Worm (Caenorhabditis elegans) whole organism, midembryonic: Measurements from ENCODE around the gene pqn-90.

Source experiments
- T22C8.4 ChIP-seq: fragments of 200-800 bp; sonication (Bioruptor generic); IDR thresholded peaks from 2 replicates; pipeline ENCODE4 v1.3.6; 2022; ENCODE audit warnings: missing genetic modification characterization, missing compliant biosample characterization
- cog-1 ChIP-seq: sonication (generic microtip); optimal IDR thresholded peaks from 2 replicates; lab custom pipeline; 2016; ENCODE audit warnings: missing genetic modification characterization, missing compliant biosample characterization
- flt-1 ChIP-seq: fragments of 200-800 bp; sonication (Bioruptor generic); IDR thresholded peaks from 2 replicates; pipeline ENCODE4 v1.3.6; 2022; ENCODE audit warnings: missing genetic modification characterization, missing compliant biosample characterization
- klf-2 ChIP-seq: fragments of 200-800 bp; sonication (Bioruptor generic); conservative IDR thresholded peaks from 2 replicates; pipeline ENCODE4 v1.3.6; 2022; ENCODE audit warnings: missing genetic modification reagents, missing genetic modification characterization, missing compliant biosample characterization
- med-1 ChIP-seq: sonication (generic microtip); optimal IDR thresholded peaks from 2 replicates; lab custom pipeline; 2017; ENCODE audit warnings: missing genetic modification characterization, mild to moderate bottlenecking, missing compliant biosample characterization, antibody characterized with exemption, missing genetic modification reagents; ENCODE audit not compliant: insufficient read depth
- ref-1 ChIP-seq: fragments of 200-800 bp; sonication (Bioruptor generic); conservative IDR thresholded peaks from 2 replicates; pipeline ENCODE4 v1.3.6; 2022; ENCODE audit warnings: missing genetic modification reagents, missing genetic modification characterization, missing compliant biosample characterization
- tab-1 ChIP-seq: fragments of 200-800 bp; sonication (Bioruptor generic); IDR thresholded peaks from 2 replicates; pipeline ENCODE4 v1.3.6; 2022; ENCODE audit warnings: missing genetic modification characterization, missing compliant biosample characterization
- ztf-23 ChIP-seq: fragments of 200-800 bp; sonication (Bioruptor generic); IDR thresholded peaks from 2 replicates; pipeline ENCODE4 v1.3.6; 2022; ENCODE audit warnings: missing genetic modification reagents, missing genetic modification characterization, missing compliant biosample characterization
- ztf-29 ChIP-seq: fragments of 200-800 bp; sonication (Bioruptor generic); IDR thresholded peaks from 2 replicates; pipeline ENCODE4 v1.3.6; 2022; ENCODE audit warnings: missing genetic modification reagents, missing genetic modification characterization, missing compliant biosample characterization

Gene pqn-90

ce11 chrIV:15302151-15302550, 11.1 kb upstream of the pqn-90 start, which contains the start of gene best-21:
TSS of gene best-21 (plus strand) at chrIV:15302451.
- TF ChIP-seq cog-1 (tag; lab: Kevin White, UChicago) = no peak
- TF ChIP-seq med-1 = no peak

- TF ChIP-seq med-1 (no peak), cog-1 (tag; lab: Kevin White, UChicago) (no peak), tab-1 (GFP tag; lab: Robert Waterston, UW) (no peak), ztf-29 (GFP tag; lab: Robert Waterston, UW) (no peak), flt-1 (GFP tag; lab: Robert Waterston, UW) (no peak), ztf-23 (GFP tag; lab: Robert Waterston, UW) (no peak), ref-1 (GFP tag; lab: Robert Waterston, UW) (no peak)
Observed at ce11 chrIV:15300041-15300440, 9.0 kb upstream of the pqn-90 start.

- TF ChIP-seq ztf-23 (GFP tag; lab: Robert Waterston, UW) (no peak), ref-1 (GFP tag; lab: Robert Waterston, UW) (no peak), klf-2 (GFP tag; lab: Robert Waterston, UW) (no peak), T22C8.4 (no peak), tab-1 (GFP tag; lab: Robert Waterston, UW) (no peak), flt-1 (GFP tag; lab: Robert Waterston, UW) (no peak), med-1 (no peak), ztf-29 (GFP tag; lab: Robert Waterston, UW) (no peak), cog-1 (tag; lab: Kevin White, UChicago) (no peak)
Observed at ce11 chrIV:15294040-15294439, 3.0 kb upstream of the pqn-90 start, which contains the start of gene Y73F8A.10. TSS of gene Y73F8A.10 (plus strand) at chrIV:15294340.

- TF ChIP-seq flt-1 (GFP tag; lab: Robert Waterston, UW) (no peak), med-1 (no peak), ztf-23 (GFP tag; lab: Robert Waterston, UW) (no peak), tab-1 (GFP tag; lab: Robert Waterston, UW) (no peak), ztf-29 (GFP tag; lab: Robert Waterston, UW) (no peak), klf-2 (GFP tag; lab: Robert Waterston, UW) (no peak), T22C8.4 (no peak), cog-1 (tag; lab: Kevin White, UChicago) (no peak), ref-1 (GFP tag; lab: Robert Waterston, UW) (no peak)
Observed at ce11 chrIV:15291607-15292006, 545 bp upstream of the pqn-90 start, which contains the start of gene pqn-91. TSS of gene pqn-91 (plus strand) at chrIV:15291907.

- no peak for TF ChIP-seq cog-1 (tag; lab: Kevin White, UChicago)
- TF ChIP-seq T22C8.4 = peak; percentile 79
- TF ChIP-seq ztf-23 (GFP tag; lab: Robert Waterston, UW) = no peak; the same call in 1 of the 2 replicates
- peak; percentile 49 for TF ChIP-seq med-1
- peak; percentile 90 for TF ChIP-seq flt-1 (GFP tag; lab: Robert Waterston, UW)
- TF ChIP-seq ref-1 (GFP tag; lab: Robert Waterston, UW) = peak; percentile 76
- TF ChIP-seq ztf-29 (GFP tag; lab: Robert Waterston, UW) = no peak
- peak; percentile 87 for TF ChIP-seq tab-1 (GFP tag; lab: Robert Waterston, UW)
- no peak for TF ChIP-seq klf-2 (GFP tag; lab: Robert Waterston, UW)
Observed at ce11 chrIV:15289508-15289907, 1.6 kb downstream of the pqn-90 start.

- no peak for TF ChIP-seq ztf-29 (GFP tag; lab: Robert Waterston, UW)
- TF ChIP-seq ref-1 (GFP tag; lab: Robert Waterston, UW) = no peak
- TF ChIP-seq ztf-23 (GFP tag; lab: Robert Waterston, UW) = no peak
Observed at ce11 chrIV:15283617-15284016, 7.4 kb downstream of the pqn-90 start.

ce11 chrIV:15280219-15280618, 10.8 kb downstream of the pqn-90 start:
- no peak for TF ChIP-seq ztf-29 (GFP tag; lab: Robert Waterston, UW)
- no peak for TF ChIP-seq klf-2 (GFP tag; lab: Robert Waterston, UW)
- no peak for TF ChIP-seq med-1
- TF ChIP-seq flt-1 (GFP tag; lab: Robert Waterston, UW) = no peak
- TF ChIP-seq T22C8.4 = no peak
- no peak for TF ChIP-seq ref-1 (GFP tag; lab: Robert Waterston, UW)
- no peak for TF ChIP-seq ztf-23 (GFP tag; lab: Robert Waterston, UW)
- TF ChIP-seq tab-1 (GFP tag; lab: Robert Waterston, UW) = no peak
- no peak for TF ChIP-seq cog-1 (tag; lab: Kevin White, UChicago)

- no peak for TF ChIP-seq klf-2 (GFP tag; lab: Robert Waterston, UW)
- TF ChIP-seq flt-1 (GFP tag; lab: Robert Waterston, UW) = no peak
- TF ChIP-seq med-1 = no peak
- no peak for TF ChIP-seq ztf-23 (GFP tag; lab: Robert Waterston, UW)
- TF ChIP-seq tab-1 (GFP tag; lab: Robert Waterston, UW) = no peak
- TF ChIP-seq cog-1 (tag; lab: Kevin White, UChicago) = no peak
- TF ChIP-seq ztf-29 (GFP tag; lab: Robert Waterston, UW) = no peak
- no peak for TF ChIP-seq ref-1 (GFP tag; lab: Robert Waterston, UW)
- TF ChIP-seq T22C8.4 = no peak
Observed at ce11 chrIV:15275363-15275854, 15.7 kb downstream of the pqn-90 start, which contains the start of gene ccg-1. TSS of gene ccg-1 (minus strand) at chrIV:15275804.

ce11 chrIV:15274063-15274462, 17.0 kb downstream of the pqn-90 start:
- TF ChIP-seq ztf-23 (GFP tag; lab: Robert Waterston, UW) (no peak), T22C8.4 (no peak), med-1 (no peak), tab-1 (GFP tag; lab: Robert Waterston, UW) (no peak), klf-2 (GFP tag; lab: Robert Waterston, UW) (no peak), cog-1 (tag; lab: Kevin White, UChicago) (no peak), ztf-29 (GFP tag; lab: Robert Waterston, UW) (no peak)

- TF ChIP-seq ztf-23 (GFP tag; lab: Robert Waterston, UW) (no peak), flt-1 (GFP tag; lab: Robert Waterston, UW) (no peak), klf-2 (GFP tag; lab: Robert Waterston, UW) (no peak), tab-1 (GFP tag; lab: Robert Waterston, UW) (no peak), cog-1 (tag; lab: Kevin White, UChicago) (no peak), ref-1 (GFP tag; lab: Robert Waterston, UW) (no peak), ztf-29 (GFP tag; lab: Robert Waterston, UW) (no peak), med-1 (no peak), T22C8.4 (no peak)
Observed at ce11 chrIV:15259548-15259947, 31.5 kb downstream of the pqn-90 start, which contains the start of gene Y73F8A.5. TSS of gene Y73F8A.5 (plus strand) at chrIV:15259868.
